Worm (Caenorhabditis elegans) whole organism, late embryonic: Measurements from ENCODE around the gene mut-15.

ENCODE experiments used
- mec-3 ChIP-seq: sonication (generic microtip); optimal IDR thresholded peaks from 2 replicates; lab custom pipeline; 2016; ENCODE audit warnings: borderline replicate concordance, missing genetic modification characterization, missing compliant biosample characterization
- nfya-1 ChIP-seq: sonication (generic microtip); optimal IDR thresholded peaks from 2 replicates; lab custom pipeline; 2017; ENCODE audit warnings: missing genetic modification characterization, mild to moderate bottlenecking, missing compliant biosample characterization, antibody characterized with exemption, moderate library complexity
- nhr-232 ChIP-seq: sonication (generic microtip); optimal IDR thresholded peaks from 2 replicates; lab custom pipeline; 2016; ENCODE audit warnings: missing genetic modification characterization, missing compliant biosample characterization
- odd-2 ChIP-seq: sonication (generic microtip); optimal IDR thresholded peaks from 2 replicates; lab custom pipeline; 2017; ENCODE audit warnings: antibody characterized with exemption, mild to moderate bottlenecking, missing genetic modification characterization, missing compliant biosample characterization
- pha-4 ChIP-seq: fragments of 150-350 bp; optimal IDR thresholded peaks from 2 replicates; lab custom pipeline; 2018; ENCODE audit warnings: missing biosample characterization, missing genetic modification reagents, missing genetic modification characterization
- unc-42 ChIP-seq: sonication (generic microtip); optimal IDR thresholded peaks from 2 replicates; lab custom pipeline; 2016; ENCODE audit warnings: missing genotype, missing genetic modification characterization, missing compliant biosample characterization
- ztf-16 ChIP-seq: sonication (generic microtip); optimal IDR thresholded peaks from 2 replicates; lab custom pipeline; 2017; ENCODE audit warnings: missing genetic modification characterization, missing compliant biosample characterization

DNA sequence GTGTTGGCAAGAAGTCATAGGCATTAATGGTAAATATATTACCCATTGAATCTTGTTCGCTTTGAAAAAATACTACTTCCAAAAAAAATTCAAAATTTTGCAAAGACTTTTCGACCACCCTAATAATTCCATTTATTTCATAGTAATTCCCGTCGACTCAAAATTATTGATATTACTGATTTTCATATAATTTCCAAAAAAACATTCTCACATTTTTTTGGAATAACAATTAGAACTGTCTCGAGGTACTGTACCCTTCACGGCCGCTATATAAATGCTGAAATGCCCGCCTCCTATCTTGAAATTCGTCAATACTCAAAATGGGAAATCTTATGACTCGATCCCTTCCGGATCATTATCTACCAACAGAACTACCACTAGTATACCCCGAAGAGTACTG is 21.2 kb downstream of the mut-15 start, which contains the start of gene F14H8.4:
- TF ChIP-seq pha-4 (tag; lab: Kevin White, UChicago), result no peak
- TF ChIP-seq ztf-16 (tag; lab: Kevin White, UChicago), result no peak
- no peak for TF ChIP-seq nfya-1
- no peak for TF ChIP-seq nhr-232 (tag; lab: Kevin White, UChicago)
- no peak for TF ChIP-seq mec-3
- no peak for TF ChIP-seq odd-2
- TF ChIP-seq unc-42 (tag; lab: Kevin White, UChicago), result no peak
